Worm (Caenorhabditis elegans) whole organism, L2 larva: ENCODE measurements around the gene droe-8.

Experiments
- F13H6.1 ChIP-seq: sonication (generic microtip); optimal IDR thresholded peaks from 2 replicates; lab custom pipeline; 2016; ENCODE audit warnings: missing genetic modification characterization, missing compliant biosample characterization
- aly-2 ChIP-seq: fragments of 150-350 bp; optimal IDR thresholded peaks from 2 replicates; lab custom pipeline; 2014; ENCODE audit warnings: missing biosample characterization, missing genetic modification characterization
- ceh-82 ChIP-seq: fragments of 150-350 bp; optimal IDR thresholded peaks from 2 replicates; lab custom pipeline; 2014; ENCODE audit warnings: missing biosample characterization, missing genetic modification characterization
- egl-27 ChIP-seq: sonication (generic microtip); optimal IDR thresholded peaks from 3 replicates; lab custom pipeline; 2017; ENCODE audit warnings: missing biosample characterization, missing genetic modification reagents, missing genetic modification characterization
- elt-1 ChIP-seq: fragments of 150-350 bp; optimal IDR thresholded peaks from 2 replicates; lab custom pipeline; 2014; ENCODE audit warnings: missing biosample characterization, missing genetic modification characterization
- fos-1 ChIP-seq: fragments of 150-350 bp; optimal IDR thresholded peaks from 2 replicates; lab custom pipeline; 2014; ENCODE audit warnings: missing biosample characterization, missing genetic modification characterization
- lin-13 ChIP-seq: fragments of 150-350 bp; optimal IDR thresholded peaks from 2 replicates; lab custom pipeline; 2014; ENCODE audit warnings: missing biosample characterization, missing genetic modification reagents, missing genetic modification characterization
- nhr-6 ChIP-seq: fragments of 150-350 bp; optimal IDR thresholded peaks from 2 replicates; lab custom pipeline; 2014; ENCODE audit warnings: missing biosample characterization, missing genetic modification characterization
- nhr-77 ChIP-seq: fragments of 150-350 bp; optimal IDR thresholded peaks from 2 replicates; lab custom pipeline; 2014; ENCODE audit warnings: missing biosample characterization, missing genetic modification characterization
- unc-62 ChIP-seq: fragments of 150-350 bp; optimal IDR thresholded peaks from 2 replicates; lab custom pipeline; 2014; ENCODE audit warnings: missing biosample characterization, missing genetic modification reagents, missing genetic modification characterization
- ztf-11 ChIP-seq: sonication (generic microtip); optimal IDR thresholded peaks from 2 replicates; lab custom pipeline; 2017; ENCODE audit warnings: missing biosample characterization, missing genetic modification characterization

DNA sequence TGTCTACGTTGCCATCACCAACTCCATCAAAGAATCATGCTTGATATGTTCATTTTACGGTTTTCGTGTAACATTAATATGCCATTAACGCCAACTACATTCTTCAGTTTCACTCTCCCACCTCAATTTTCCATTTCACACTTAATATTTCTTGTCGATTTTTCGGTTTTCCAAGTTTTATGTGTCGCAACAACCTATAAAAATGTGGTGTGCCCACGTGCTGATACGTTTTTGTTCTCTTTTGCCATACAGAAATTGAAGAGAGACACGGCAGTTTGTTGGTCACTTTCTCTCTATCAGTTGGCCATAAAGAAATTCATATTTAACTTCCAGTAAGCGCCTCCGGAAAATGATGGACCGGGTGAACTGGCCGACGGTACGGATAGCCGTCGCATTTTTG lies 43.6 kb upstream of the droe-8 start, which contains the start of gene cln-3.3:
- TF ChIP-seq lin-13 (GFP tag; lab: Kevin White, UChicago) (no peak), aly-2 (tag; lab: Kevin White, UChicago) (no peak), ceh-82 (no peak), elt-1 (tag; lab: Kevin White, UChicago) (no peak), nhr-77 (tag; lab: Kevin White, UChicago) (no peak), fos-1 (tag; lab: Kevin White, UChicago) (peak; percentile 15), egl-27 (tag; lab: Kevin White, UChicago) (no peak), ztf-11 (tag; lab: Kevin White, UChicago) (no peak), nhr-6 (tag; lab: Kevin White, UChicago) (no peak), F13H6.1 (tag; lab: Kevin White, UChicago) (no peak), unc-62 (no peak)
